Worm (Caenorhabditis elegans) whole organism, L1 larva: ENCODE measurements around the gene srm-2.

Source experiments
- C04F5.9 ChIP-seq: sonication (generic microtip); optimal IDR thresholded peaks from 2 replicates; lab custom pipeline; 2016; ENCODE audit warnings: missing genetic modification characterization, missing compliant biosample characterization
- ama-1 ChIP-seq: fragments of 150-350 bp; optimal IDR thresholded peaks from 2 replicates; lab custom pipeline; 2014
- ceh-63 ChIP-seq: fragments of 200-800 bp; sonication (Bioruptor generic); optimal IDR thresholded peaks from 2 replicates; lab custom pipeline; 2018; ENCODE audit warnings: mild to moderate bottlenecking, missing genetic modification characterization, missing compliant biosample characterization
- ceh-8 ChIP-seq: fragments of 200-800 bp; sonication (Bioruptor generic); optimal IDR thresholded peaks from 2 replicates; lab custom pipeline; 2018; ENCODE audit warnings: mild to moderate bottlenecking, missing genetic modification characterization, moderate library complexity, missing compliant biosample characterization
- ceh-82 ChIP-seq, 3 experiments: fragments of 150-350 bp in 1 of 3; sonication (generic microtip) in 2 of 3; optimal IDR thresholded peaks; 2 replicates each; lab custom pipeline; 2014 to 2017; ENCODE audit warnings: missing biosample characterization in 3 of 3, missing genetic modification characterization in 3 of 3
- ceh-90 ChIP-seq: sonication (generic microtip); optimal IDR thresholded peaks from 2 replicates; lab custom pipeline; 2016; ENCODE audit warnings: missing genetic modification characterization, missing compliant biosample characterization
- efl-1 ChIP-seq, 4 experiments: fragments of 150-350 bp; optimal IDR thresholded peaks in 3 of 4; peaks in 1 of 4; 1 replicate in 1 of 4; 2 replicates in 3 of 4; lab custom pipeline; 2014; ENCODE audit warnings: missing biosample characterization in 2 of 4, missing genetic modification characterization in 2 of 4, missing genetic modification reagents in 2 of 4
- egl-13 ChIP-seq: sonication (generic microtip); optimal IDR thresholded peaks from 2 replicates; lab custom pipeline; 2016; ENCODE audit warnings: missing genotype, missing genetic modification reagents, missing genetic modification characterization, missing compliant biosample characterization
- egl-27 ChIP-seq, 2 experiments: fragments of 150-350 bp in 1 of 2; sonication (generic microtip); optimal IDR thresholded peaks; 3 replicates each; lab custom pipeline; 2017 to 2018; ENCODE audit warnings: missing biosample characterization in 2 of 2, missing genetic modification characterization in 2 of 2, missing genetic modification reagents in 2 of 2
- elt-2 ChIP-seq: sonication (generic microtip); optimal IDR thresholded peaks from 2 replicates; lab custom pipeline; 2016; ENCODE audit warnings: missing genetic modification characterization, mild to moderate bottlenecking, inconsistent platforms, missing compliant biosample characterization, missing genetic modification reagents
- ets-5 ChIP-seq: fragments of 200-800 bp; sonication (Bioruptor generic); IDR thresholded peaks from 2 replicates; pipeline ENCODE4 v1.3.6; 2022; ENCODE audit warnings: missing genetic modification characterization, missing compliant biosample characterization
- fkh-10 ChIP-seq: sonication (generic microtip); optimal IDR thresholded peaks from 2 replicates; lab custom pipeline; 2017; ENCODE audit warnings: missing biosample characterization, missing genetic modification reagents, missing genetic modification characterization
- fkh-4 ChIP-seq: sonication (generic microtip); optimal IDR thresholded peaks from 2 replicates; lab custom pipeline; 2016; ENCODE audit warnings: missing compliant biosample characterization, missing genetic modification characterization, borderline replicate concordance
- fkh-8 ChIP-seq: sonication (generic microtip); optimal IDR thresholded peaks from 2 replicates; lab custom pipeline; 2016; ENCODE audit warnings: mild to moderate bottlenecking, missing genetic modification characterization, missing compliant biosample characterization
- fos-1 ChIP-seq: fragments of 150-350 bp; optimal IDR thresholded peaks from 2 replicates; lab custom pipeline; 2014; ENCODE audit warnings: missing biosample characterization, missing genetic modification characterization
- hlh-17 ChIP-seq: fragments of 200-800 bp; sonication (Bioruptor generic); optimal IDR thresholded peaks from 2 replicates; lab custom pipeline; 2018; ENCODE audit warnings: missing genetic modification characterization, mild to moderate bottlenecking, missing compliant biosample characterization, moderate library complexity, borderline replicate concordance
- hpl-2 ChIP-seq: fragments of 150-350 bp; optimal IDR thresholded peaks from 2 replicates; lab custom pipeline; 2014; ENCODE audit warnings: missing biosample characterization, missing genetic modification reagents, missing genetic modification characterization
- lin-15B ChIP-seq: fragments of 150-350 bp; sonication (generic microtip); optimal IDR thresholded peaks from 3 replicates; lab custom pipeline; 2014; ENCODE audit warnings: missing biosample characterization, missing genetic modification characterization
- lir-3 ChIP-seq: sonication (generic microtip); optimal IDR thresholded peaks from 2 replicates; lab custom pipeline; 2016; ENCODE audit warnings: mild to moderate bottlenecking, missing genetic modification characterization, moderate library complexity, missing compliant biosample characterization; ENCODE audit not compliant: poor library complexity
- mab-9 ChIP-seq: fragments of 200-800 bp; sonication (Bioruptor generic); IDR thresholded peaks from 2 replicates; pipeline ENCODE4 v1.3.6; 2022; ENCODE audit warnings: missing genetic modification reagents, missing genetic modification characterization, missing compliant biosample characterization
- nhr-11 ChIP-seq: fragments of 150-350 bp; optimal IDR thresholded peaks from 2 replicates; lab custom pipeline; 2014; ENCODE audit warnings: missing biosample characterization, missing genetic modification characterization
- nhr-19 ChIP-seq: fragments of 200-800 bp; sonication (Bioruptor generic); conservative IDR thresholded peaks from 2 replicates; pipeline ENCODE4 v1.3.6; 2022; ENCODE audit warnings: missing genetic modification characterization, missing compliant biosample characterization
- nhr-237 ChIP-seq: fragments of 150-350 bp; optimal IDR thresholded peaks from 2 replicates; lab custom pipeline; 2014; ENCODE audit warnings: missing biosample characterization, missing genetic modification characterization
- nhr-47 ChIP-seq: sonication (generic microtip); optimal IDR thresholded peaks from 2 replicates; lab custom pipeline; 2016; ENCODE audit warnings: mild to moderate bottlenecking, missing genetic modification characterization, moderate library complexity, missing compliant biosample characterization
- nhr-71 ChIP-seq: sonication (generic microtip); optimal IDR thresholded peaks from 2 replicates; lab custom pipeline; 2016; ENCODE audit warnings: mild to moderate bottlenecking, missing genetic modification characterization, moderate library complexity, missing compliant biosample characterization
- nhr-85 ChIP-seq: sonication (generic microtip); peaks from one replicate; lab custom pipeline; 2016; ENCODE audit warnings: missing genetic modification characterization, inconsistent platforms, missing compliant biosample characterization
- nhr-90 ChIP-seq: sonication (generic microtip); optimal IDR thresholded peaks from 2 replicates; lab custom pipeline; 2016; ENCODE audit warnings: mild to moderate bottlenecking, missing genetic modification characterization, missing compliant biosample characterization; ENCODE audit not compliant: poor library complexity
- pag-3 ChIP-seq: sonication (generic microtip); optimal IDR thresholded peaks from 2 replicates; lab custom pipeline; 2017; ENCODE audit warnings: missing genetic modification characterization, mild to moderate bottlenecking, missing compliant biosample characterization, antibody characterized with exemption, borderline replicate concordance; ENCODE audit not compliant: insufficient read depth
- pax-3 ChIP-seq: fragments of 200-800 bp; sonication (Bioruptor generic); optimal IDR thresholded peaks from 2 replicates; lab custom pipeline; 2018; ENCODE audit warnings: mild to moderate bottlenecking, missing genetic modification characterization, moderate library complexity, missing compliant biosample characterization
- rnt-1 ChIP-seq: sonication (generic microtip); optimal IDR thresholded peaks from 2 replicates; lab custom pipeline; 2016; ENCODE audit warnings: mild to moderate bottlenecking, missing genetic modification characterization, moderate library complexity, missing compliant biosample characterization
- skn-1 ChIP-seq: fragments of 150-350 bp; optimal IDR thresholded peaks from 2 replicates; lab custom pipeline; 2014; ENCODE audit warnings: missing biosample characterization, missing genetic modification characterization
- snu-23 ChIP-seq: sonication (generic microtip); optimal IDR thresholded peaks from 2 replicates; lab custom pipeline; 2016; ENCODE audit warnings: missing genetic modification characterization, missing compliant biosample characterization
- sup-37 ChIP-seq: fragments of 200-800 bp; sonication (Bioruptor generic); optimal IDR thresholded peaks from 2 replicates; lab custom pipeline; 2018; ENCODE audit warnings: mild to moderate bottlenecking, missing genetic modification characterization, missing compliant biosample characterization
- swsn-7 ChIP-seq: sonication (generic microtip); optimal IDR thresholded peaks from 2 replicates; lab custom pipeline; 2016; ENCODE audit warnings: missing genetic modification characterization, missing compliant biosample characterization
- unc-130 ChIP-seq: fragments of 150-350 bp; optimal IDR thresholded peaks from 2 replicates; lab custom pipeline; 2017; ENCODE audit warnings: missing biosample characterization, missing genetic modification characterization, inconsistent platforms
- unc-62 ChIP-seq: fragments of 150-350 bp; optimal IDR thresholded peaks from 2 replicates; lab custom pipeline; 2014; ENCODE audit warnings: missing biosample characterization, missing genetic modification reagents, missing genetic modification characterization
- unc-86 ChIP-seq: sonication (generic microtip); optimal IDR thresholded peaks from 2 replicates; lab custom pipeline; 2016; ENCODE audit warnings: missing genetic modification characterization, missing compliant biosample characterization
- vab-15 ChIP-seq: sonication (generic microtip); optimal IDR thresholded peaks from 2 replicates; lab custom pipeline; 2017; ENCODE audit warnings: missing genotype, mild to moderate bottlenecking, missing genetic modification characterization, missing compliant biosample characterization
- xbp-1 ChIP-seq: sonication (generic microtip); optimal IDR thresholded peaks from 2 replicates; lab custom pipeline; 2016; ENCODE audit warnings: missing genetic modification characterization, missing compliant biosample characterization
- zag-1 ChIP-seq: fragments of 150-350 bp; optimal IDR thresholded peaks from 2 replicates; lab custom pipeline; 2014; ENCODE audit warnings: missing biosample characterization, missing genetic modification characterization
- zip-4 ChIP-seq: fragments of 200-800 bp; sonication (Bioruptor generic); optimal IDR thresholded peaks from 2 replicates; lab custom pipeline; 2018; ENCODE audit warnings: mild to moderate bottlenecking, missing genetic modification characterization, moderate library complexity, missing compliant biosample characterization
- ztf-11 ChIP-seq, 2 experiments: sonication (generic microtip); optimal IDR thresholded peaks; 2 replicates each; lab custom pipeline; 2016 to 2017; ENCODE audit warnings: missing genetic modification characterization in 2 of 2, missing biosample characterization in 1 of 2, missing compliant biosample characterization in 1 of 2
- ztf-4 ChIP-seq: fragments of 150-350 bp; optimal IDR thresholded peaks from 2 replicates; lab custom pipeline; 2014; ENCODE audit warnings: missing biosample characterization, missing genetic modification characterization

Gene srm-2

DNA sequence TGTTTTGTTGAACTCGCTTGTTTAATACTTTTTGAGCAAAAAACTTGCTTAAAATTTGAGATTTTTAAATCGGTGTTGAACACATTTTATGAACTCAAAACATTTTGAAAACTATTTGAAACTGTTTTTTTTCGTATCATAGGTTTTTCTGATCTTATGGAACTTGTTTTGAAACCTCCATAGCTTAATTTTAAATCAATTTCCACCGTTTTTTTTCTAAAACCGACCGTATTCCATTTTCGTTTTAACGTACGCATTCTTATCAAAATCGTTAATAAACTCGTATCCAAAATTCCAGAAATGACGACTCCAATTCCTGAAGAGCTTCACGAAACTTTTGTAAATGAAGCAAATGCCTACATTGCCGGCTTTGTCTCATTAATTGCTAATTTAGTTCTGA, at the start of gene srm-2:
TSS of gene srm-2 (plus strand) at position 301 of the 400 bp plus-strand sequence.
- no peak for TF ChIP-seq ztf-11 (tag; optimal IDR thresholded peaks at IDR 0.05; lab: Kevin White, UChicago)
- TF ChIP-seq ceh-82 (tag; optimal IDR thresholded peaks at IDR 0.05; lab: Kevin White, UChicago): no peak
- no peak for TF ChIP-seq mab-9 (GFP tag; lab: Robert Waterston, UW)
- TF ChIP-seq ceh-90 (tag; lab: Kevin White, UChicago): no peak
- no peak for TF ChIP-seq fkh-8 (tag; lab: Kevin White, UChicago)
- no peak for TF ChIP-seq fkh-10 (GFP tag; lab: Kevin White, UChicago)
- no peak for TF ChIP-seq hpl-2 (GFP tag; lab: Kevin White, UChicago)
- no peak for TF ChIP-seq egl-13
- TF ChIP-seq nhr-19 (GFP tag; lab: Robert Waterston, UW): no peak
- no peak for TF ChIP-seq sup-37 (GFP tag; lab: Kevin White, UChicago)
- no peak for TF ChIP-seq nhr-47 (tag; lab: Kevin White, UChicago)
- no peak for TF ChIP-seq vab-15 (tag; lab: Kevin White, UChicago)
- TF ChIP-seq C04F5.9 (tag; lab: Kevin White, UChicago): no peak

DNA sequence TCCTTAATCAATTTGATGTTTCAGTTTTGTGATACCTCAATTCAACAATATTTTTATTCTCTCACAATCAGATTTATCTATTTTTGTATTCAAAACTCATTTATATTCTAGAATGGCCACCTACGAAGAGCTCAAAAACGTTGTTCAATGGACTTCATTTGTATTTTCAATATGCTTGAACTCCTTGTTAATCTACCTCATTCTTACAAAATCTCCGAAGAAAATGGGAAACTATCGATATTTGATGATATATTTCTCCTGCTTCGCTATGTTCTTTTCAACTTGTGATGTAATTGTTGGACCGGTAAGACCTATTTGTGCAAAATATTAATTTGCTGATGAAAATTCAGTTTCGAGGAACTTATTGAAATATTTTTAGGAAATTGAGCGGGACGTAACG, 47.9 kb upstream of the srm-2 start, which contains the start of gene str-164:
TSS of gene str-164 (plus strand) at position 113 of the 400 bp plus-strand sequence.
- TF ChIP-seq C04F5.9 (tag; lab: Kevin White, UChicago) (no peak), efl-1 (optimal IDR thresholded peaks at IDR 0.05; lab: Kevin White, UChicago) (no peak), efl-1 (GFP tag; optimal IDR thresholded peaks at IDR 0.05 in 1 of 2; lab: Kevin White, UChicago) (peak in 1 of 2 experiments; percentile 76), unc-86 (no peak)

DNA sequence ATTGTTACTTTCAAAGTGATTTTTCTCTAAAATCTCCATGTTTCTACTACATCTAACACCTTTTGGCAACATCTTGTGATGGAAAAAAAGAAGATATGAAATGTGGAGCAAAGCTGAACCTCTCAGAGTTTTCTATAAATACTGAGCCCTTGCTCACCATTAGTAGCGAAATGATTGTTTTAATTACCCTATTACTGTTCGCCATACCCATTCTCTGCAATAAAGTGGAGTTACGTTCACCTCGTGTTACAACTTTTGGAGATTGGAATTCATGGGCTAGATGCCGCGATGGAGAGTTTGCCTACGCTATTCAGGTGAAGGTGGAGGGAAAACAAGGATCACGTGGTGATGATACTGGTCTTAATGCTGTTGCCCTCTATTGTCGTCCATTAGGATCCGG, 44.6 kb upstream of the srm-2 start, which contains the start of gene txt-3:
TSS of gene txt-3 (plus strand) at position 125 of the 400 bp plus-strand sequence.
- no peak for TF ChIP-seq zag-1 (tag; lab: Kevin White, UChicago)
- TF ChIP-seq fkh-4 (tag; lab: Kevin White, UChicago): no peak
- no peak for TF ChIP-seq lin-15B
- no peak for TF ChIP-seq fos-1 (tag; lab: Kevin White, UChicago)
- TF ChIP-seq swsn-7 (tag; lab: Kevin White, UChicago): no peak
- TF ChIP-seq rnt-1: no peak
- TF ChIP-seq ets-5 (GFP tag; lab: Robert Waterston, UW): no peak
- no peak for TF ChIP-seq xbp-1 (tag; lab: Kevin White, UChicago)
- TF ChIP-seq nhr-71: no peak
- no peak for TF ChIP-seq egl-27 (tag; optimal IDR thresholded peaks at IDR 0.05; lab: Kevin White, UChicago)
- no peak for TF ChIP-seq unc-62 (GFP tag; lab: Kevin White, UChicago)
- no peak for TF ChIP-seq skn-1
- no peak for TF ChIP-seq nhr-47 (tag; lab: Kevin White, UChicago)
- no peak for TF ChIP-seq ztf-11 (tag; optimal IDR thresholded peaks at IDR 0.05; lab: Kevin White, UChicago)
- TF ChIP-seq zip-4: no peak
- no peak for TF ChIP-seq lir-3 (tag; lab: Kevin White, UChicago)
- TF ChIP-seq, all 84 proteins: peak for 0

DNA sequence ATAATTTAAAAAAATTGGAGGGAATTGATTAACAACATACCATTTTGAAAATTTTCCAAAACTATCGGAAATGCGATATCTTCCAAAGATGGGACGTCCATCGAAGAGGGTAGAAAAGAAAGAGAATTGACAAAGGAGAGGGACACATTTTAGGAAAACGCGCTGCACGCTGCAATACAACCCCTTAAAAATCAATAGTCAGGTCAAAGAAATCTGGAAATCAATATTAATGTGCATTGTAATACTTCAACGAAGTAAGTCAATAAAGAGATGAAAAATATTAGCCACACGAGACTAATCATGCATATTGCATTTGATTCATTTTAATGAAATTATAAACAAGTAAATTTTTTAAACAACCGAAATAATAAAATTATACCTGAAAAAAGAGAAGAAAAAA, 39.1 kb upstream of the srm-2 start, which contains the start of gene Y9C9A.13:
TSS of gene Y9C9A.13 (minus strand) at position 101 of the 400 bp plus-strand sequence.
- TF ChIP-seq hlh-17 (GFP tag; lab: Kevin White, UChicago) (no peak), snu-23 (GFP tag; lab: Kevin White, UChicago) (no peak), ceh-8 (GFP tag; lab: Kevin White, UChicago) (no peak), ztf-4 (tag; lab: Kevin White, UChicago) (no peak), nhr-85 (tag; lab: Kevin White, UChicago) (no peak), nhr-90 (tag; lab: Kevin White, UChicago) (no peak), vab-15 (tag; lab: Kevin White, UChicago) (no peak), unc-130 (no peak), pax-3 (tag; lab: Kevin White, UChicago) (no peak), lin-15B (no peak), pag-3 (tag; lab: Kevin White, UChicago) (no peak), ceh-63 (no peak), elt-2 (tag; lab: Kevin White, UChicago) (no peak), nhr-11 (tag; lab: Kevin White, UChicago) (no peak), ceh-90 (tag; lab: Kevin White, UChicago) (no peak), nhr-237 (tag; lab: Kevin White, UChicago) (no peak), ama-1 (lab: Kevin White, UChicago) (no peak)
